Worm (Caenorhabditis elegans) whole organism, L2 larva: ENCODE measurements around the gene Y48A5A.1.

Experiments used
- aly-2 ChIP-seq: fragments of 150-350 bp; optimal IDR thresholded peaks from 2 replicates; lab custom pipeline; 2014; ENCODE audit warnings: missing biosample characterization, missing genetic modification characterization
- ceh-82 ChIP-seq: fragments of 150-350 bp; optimal IDR thresholded peaks from 2 replicates; lab custom pipeline; 2014; ENCODE audit warnings: missing biosample characterization, missing genetic modification characterization
- elt-3 ChIP-seq: sonication (generic microtip); optimal IDR thresholded peaks from 2 replicates; lab custom pipeline; 2017; ENCODE audit warnings: missing biosample characterization, missing genetic modification characterization
- lin-11 ChIP-seq: fragments of 150-350 bp; sonication (generic microtip); optimal IDR thresholded peaks from 2 replicates; lab custom pipeline; 2014; ENCODE audit warnings: missing biosample characterization, missing genetic modification characterization, inconsistent platforms, mixed read lengths
- lin-39 ChIP-seq: fragments of 150-350 bp; optimal IDR thresholded peaks from 2 replicates; lab custom pipeline; 2014; ENCODE audit warnings: missing biosample characterization, missing genetic modification reagents, missing genetic modification characterization
- nhr-237 ChIP-seq: fragments of 150-350 bp; optimal IDR thresholded peaks from 2 replicates; lab custom pipeline; 2014; ENCODE audit warnings: missing biosample characterization, missing genetic modification characterization
- nhr-77 ChIP-seq: fragments of 150-350 bp; optimal IDR thresholded peaks from 2 replicates; lab custom pipeline; 2014; ENCODE audit warnings: missing biosample characterization, missing genetic modification characterization
- snpc-4 ChIP-seq: fragments of 150-350 bp; optimal IDR thresholded peaks from 2 replicates; lab custom pipeline; 2014; ENCODE audit warnings: missing biosample characterization, missing genetic modification characterization
- unc-62 ChIP-seq: fragments of 150-350 bp; optimal IDR thresholded peaks from 2 replicates; lab custom pipeline; 2014; ENCODE audit warnings: missing biosample characterization, missing genetic modification reagents, missing genetic modification characterization
- zag-1 ChIP-seq: fragments of 150-350 bp; optimal IDR thresholded peaks from 2 replicates; lab custom pipeline; 2014; ENCODE audit warnings: missing biosample characterization, missing genetic modification characterization

- TF ChIP-seq unc-62 (GFP tag; lab: Kevin White, UChicago) (no peak), lin-39 (tag; lab: Kevin White, UChicago) (no peak), aly-2 (tag; lab: Kevin White, UChicago) (no peak), ceh-82 (tag; lab: Kevin White, UChicago) (no peak), lin-11 (no peak), nhr-237 (no peak), zag-1 (no peak), snpc-4 (tag; lab: Kevin White, UChicago) (no peak), elt-3 (no peak), nhr-77 (tag; lab: Kevin White, UChicago) (no peak)
Observed at ce11 chrIV:1915549-1915948, 49.7 kb upstream of the Y48A5A.1 start.
